Worm (Caenorhabditis elegans) whole organism, young adult: Measurements from ENCODE around the gene M70.5.
A peak's percentile ranks its signal among the peaks of the same experiment; 100 is the strongest.

Experiments
- B0035.1 ChIP-seq: sonication (generic microtip); optimal IDR thresholded peaks from 2 replicates; lab custom pipeline; 2016; ENCODE audit warnings: missing genetic modification characterization, mild to moderate bottlenecking, missing compliant biosample characterization, missing genotype, missing genetic modification reagents
- B0336.3 ChIP-seq: fragments of 200-800 bp; sonication (Bioruptor generic); IDR thresholded peaks from 2 replicates; pipeline ENCODE4 v1.3.6; 2022; ENCODE audit warnings: missing genetic modification characterization, missing compliant biosample characterization
- F49E8.2 ChIP-seq: sonication (generic microtip); optimal IDR thresholded peaks from 3 replicates; lab custom pipeline; 2017; ENCODE audit warnings: missing genetic modification characterization, mild to moderate bottlenecking, missing compliant biosample characterization, antibody characterized with exemption, moderate library complexity; ENCODE audit not compliant: insufficient read depth
- Y53G8AR.9 ChIP-seq: fragments of 200-800 bp; sonication (Bioruptor generic); conservative IDR thresholded peaks from 2 replicates; pipeline ENCODE4 v1.3.6; 2022; ENCODE audit warnings: missing genetic modification reagents, missing genetic modification characterization, missing compliant biosample characterization
- Y67H2A.10 ChIP-seq: fragments of 200-800 bp; sonication (Bioruptor generic); conservative IDR thresholded peaks from 2 replicates; pipeline ENCODE4 v1.3.6; 2022; ENCODE audit warnings: missing genetic modification reagents, missing genetic modification characterization, missing compliant biosample characterization
- Y95B8A.8 ChIP-seq: fragments of 200-800 bp; sonication (Bioruptor generic); IDR thresholded peaks from 2 replicates; pipeline ENCODE4 v1.3.6; 2022; ENCODE audit warnings: missing genetic modification reagents, missing genetic modification characterization, missing compliant biosample characterization
- ama-1 ChIP-seq, 3 experiments: fragments of 150-350 bp in 1 of 3; sonication (generic microtip) in 2 of 3; optimal IDR thresholded peaks; 2 replicates each; lab custom pipeline; 2014 to 2018; ENCODE audit warnings: missing biosample characterization in 2 of 3, missing genetic modification characterization in 2 of 3, missing genetic modification reagents in 2 of 3
- aptf-2 ChIP-seq: fragments of 200-800 bp; sonication (Bioruptor generic); conservative IDR thresholded peaks from 2 replicates; pipeline ENCODE4 v1.3.6; 2022; ENCODE audit warnings: missing genetic modification reagents, missing genetic modification characterization, missing compliant biosample characterization
- athp-1 ChIP-seq: sonication (generic microtip); optimal IDR thresholded peaks from 2 replicates; lab custom pipeline; 2017; ENCODE audit warnings: mild to moderate bottlenecking, missing genetic modification characterization, missing compliant biosample characterization
- attf-5 ChIP-seq: fragments of 200-800 bp; sonication (Bioruptor generic); optimal IDR thresholded peaks from 2 replicates; lab custom pipeline; 2018; ENCODE audit warnings: mild to moderate bottlenecking, missing genetic modification characterization, missing compliant biosample characterization
- ceh-40 ChIP-seq: fragments of 200-800 bp; sonication (Bioruptor generic); IDR thresholded peaks from 2 replicates; pipeline ENCODE4 v1.3.6; 2022; ENCODE audit warnings: missing genetic modification characterization, missing compliant biosample characterization
- egl-18 ChIP-seq: fragments of 200-800 bp; sonication (Bioruptor generic); IDR thresholded peaks from 2 replicates; pipeline ENCODE4 v1.3.6; 2022; ENCODE audit warnings: missing genetic modification reagents, missing genetic modification characterization, missing compliant biosample characterization
- egl-44 ChIP-seq: fragments of 200-800 bp; sonication (Bioruptor generic); IDR thresholded peaks from 2 replicates; pipeline ENCODE4 v1.3.6; 2022; ENCODE audit warnings: missing genetic modification reagents, missing genetic modification characterization, missing compliant biosample characterization
- ekl-4 ChIP-seq: fragments of 200-800 bp; sonication (Bioruptor generic); IDR thresholded peaks from 2 replicates; pipeline ENCODE4 v1.3.6; 2022; ENCODE audit warnings: missing genetic modification reagents, missing genetic modification characterization, missing compliant biosample characterization
- fkh-3 ChIP-seq: sonication (generic microtip); optimal IDR thresholded peaks from 2 replicates; lab custom pipeline; 2016; ENCODE audit warnings: mild to moderate bottlenecking, missing genetic modification characterization, missing compliant biosample characterization
- hrde-1 ChIP-seq: sonication (generic microtip); optimal IDR thresholded peaks from 2 replicates; lab custom pipeline; 2016; ENCODE audit warnings: missing genetic modification characterization, mild to moderate bottlenecking, missing compliant biosample characterization, moderate library complexity, missing genotype, missing genetic modification reagents, borderline replicate concordance
- hsf-1 ChIP-seq: fragments of 200-800 bp; sonication (Bioruptor generic); IDR thresholded peaks from 2 replicates; pipeline ENCODE4 v1.3.6; 2022; ENCODE audit warnings: missing genetic modification reagents, missing genetic modification characterization, missing compliant biosample characterization
- let-607 ChIP-seq, 2 experiments: fragments of 200-800 bp in 1 of 2; sonication (Bioruptor generic) in 1 of 2; sonication (generic microtip) in 1 of 2; optimal IDR thresholded peaks; 2 replicates each; lab custom pipeline; 2016 to 2018; ENCODE audit warnings: mild to moderate bottlenecking in 2 of 2, missing compliant biosample characterization in 2 of 2, missing genetic modification characterization in 2 of 2, moderate library complexity in 2 of 2, missing genotype in 1 of 2
- lin-26 ChIP-seq: fragments of 200-800 bp; sonication (Bioruptor generic); IDR thresholded peaks from 2 replicates; pipeline ENCODE4 v1.3.6; 2022; ENCODE audit warnings: missing genetic modification reagents, missing genetic modification characterization, missing compliant biosample characterization
- lin-54 ChIP-seq: fragments of 200-800 bp; sonication (Bioruptor generic); optimal IDR thresholded peaks from 2 replicates; lab custom pipeline; 2018; ENCODE audit warnings: mild to moderate bottlenecking, missing genetic modification characterization, missing compliant biosample characterization
- madf-8 ChIP-seq: fragments of 200-800 bp; sonication (Bioruptor generic); conservative IDR thresholded peaks from 2 replicates; pipeline ENCODE4 v1.3.6; 2022; ENCODE audit warnings: missing genetic modification reagents, missing genetic modification characterization, missing compliant biosample characterization
- mcd-1 ChIP-seq: fragments of 200-800 bp; sonication (Bioruptor generic); IDR thresholded peaks from 2 replicates; pipeline ENCODE4 v1.3.6; 2022; ENCODE audit warnings: missing genetic modification reagents, missing genetic modification characterization, missing compliant biosample characterization
- mes-4 ChIP-seq: sonication (generic microtip); optimal IDR thresholded peaks from 2 replicates; lab custom pipeline; 2016; ENCODE audit warnings: missing genotype, missing genetic modification characterization, missing compliant biosample characterization
- mxl-1 ChIP-seq: sonication (generic microtip); optimal IDR thresholded peaks from 2 replicates; lab custom pipeline; 2016; ENCODE audit warnings: missing genetic modification characterization, missing compliant biosample characterization
- nhr-80 ChIP-seq: sonication (generic microtip); optimal IDR thresholded peaks from 2 replicates; lab custom pipeline; 2016; ENCODE audit warnings: missing genetic modification characterization, missing compliant biosample characterization
- nhr-90 ChIP-seq: sonication (generic microtip); optimal IDR thresholded peaks from 2 replicates; lab custom pipeline; 2016; ENCODE audit warnings: missing genotype, mild to moderate bottlenecking, missing genetic modification characterization, missing compliant biosample characterization
- pbrm-1 ChIP-seq: fragments of 200-800 bp; sonication (Bioruptor generic); IDR thresholded peaks from 2 replicates; pipeline ENCODE4 v1.3.6; 2022; ENCODE audit warnings: missing genetic modification reagents, missing genetic modification characterization, missing compliant biosample characterization
- sdz-38 ChIP-seq: sonication (generic microtip); optimal IDR thresholded peaks from 2 replicates; lab custom pipeline; 2016; ENCODE audit warnings: missing genotype, missing genetic modification characterization, missing compliant biosample characterization
- snpc-1.1 ChIP-seq: sonication (generic microtip); optimal IDR thresholded peaks from 2 replicates; lab custom pipeline; 2017; ENCODE audit warnings: missing genetic modification characterization, mild to moderate bottlenecking, missing compliant biosample characterization, antibody characterized with exemption, moderate library complexity, missing genotype, missing genetic modification reagents; ENCODE audit not compliant: insufficient read depth
- snpc-1.3 ChIP-seq: sonication (generic microtip); optimal IDR thresholded peaks from 2 replicates; lab custom pipeline; 2017; ENCODE audit warnings: missing genetic modification characterization, mild to moderate bottlenecking, missing compliant biosample characterization, antibody characterized with exemption, moderate library complexity, missing genotype, missing genetic modification reagents; ENCODE audit not compliant: insufficient read depth
- somi-1 ChIP-seq: fragments of 200-800 bp; sonication (Bioruptor generic); optimal IDR thresholded peaks from 2 replicates; lab custom pipeline; 2018; ENCODE audit warnings: mild to moderate bottlenecking, missing genetic modification characterization, missing compliant biosample characterization
- zfh-2 ChIP-seq: fragments of 200-800 bp; sonication (Bioruptor generic); conservative IDR thresholded peaks from 2 replicates; pipeline ENCODE4 v1.3.6; 2022; ENCODE audit warnings: missing genetic modification reagents, missing genetic modification characterization, missing compliant biosample characterization
- ztf-26 ChIP-seq: sonication (generic microtip); optimal IDR thresholded peaks from 2 replicates; lab custom pipeline; 2017; ENCODE audit warnings: missing genetic modification characterization, missing compliant biosample characterization

M70.5 gene

ce11 chrIV:2315545-2315995 is 40.1 kb upstream of the M70.5 start, which contains the start of gene vha-3:
Gene vha-3 (minus strand): TSS chrIV:2315945.
- TF ChIP-seq hrde-1 (tag; lab: Kevin White, UChicago) (no peak), egl-18 (GFP tag; lab: Robert Waterston, UW) (no peak), somi-1 (no peak), hsf-1 (GFP tag; lab: Robert Waterston, UW) (0 out of 2 replicates have a peak, but pooled peaks have one; percentile 6), mcd-1 (GFP tag; lab: Robert Waterston, UW) (0 out of 2 replicates have a peak, but pooled peaks have one; percentile 36), pbrm-1 (GFP tag; lab: Robert Waterston, UW) (0 out of 2 replicates have a peak, but pooled peaks have one; percentile 5), B0035.1 (tag; lab: Kevin White, UChicago) (no peak), aptf-2 (no peak), Y67H2A.10 (GFP tag; lab: Robert Waterston, UW) (no peak), nhr-90 (tag; lab: Kevin White, UChicago) (no peak), B0336.3 (GFP tag; lab: Robert Waterston, UW) (no peak), zfh-2 (GFP tag; lab: Robert Waterston, UW) (peak; percentile 66), sdz-38 (tag; lab: Kevin White, UChicago) (no peak), mxl-1 (tag; lab: Kevin White, UChicago) (no peak)
- TF ChIP-seq, all 124 proteins: peak for 4

DNA sequence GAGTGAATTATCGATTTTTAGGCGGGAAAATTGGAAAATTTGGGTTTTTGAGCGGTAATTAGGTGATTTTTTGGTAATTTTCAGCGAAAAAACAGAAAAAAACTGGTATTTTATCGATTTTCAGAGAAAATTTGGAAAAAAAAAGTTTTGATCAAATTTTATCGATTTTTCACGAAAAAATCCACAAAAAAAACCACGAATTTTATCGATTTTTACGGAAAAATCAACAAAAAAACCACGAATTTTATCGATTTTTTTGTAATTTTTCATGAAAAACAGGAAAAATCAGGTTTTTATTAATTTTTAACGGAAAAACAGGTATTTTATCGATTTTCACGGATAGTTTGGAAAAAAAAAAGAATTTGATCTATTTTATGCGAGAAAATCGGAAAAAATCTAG is 39.4 kb upstream of the M70.5 start:
- TF ChIP-seq pbrm-1 (GFP tag; lab: Robert Waterston, UW) (no peak), madf-8 (GFP tag; lab: Robert Waterston, UW) (no peak), snpc-1.3 (tag; lab: Kevin White, UChicago) (no peak), mes-4 (no peak), snpc-1.1 (tag; lab: Kevin White, UChicago) (no peak)

ce11 chrIV:2313721-2314683 is 38.6 kb upstream of the M70.5 start, which contains the start of gene vha-11:
Gene vha-11 (minus strand): TSS chrIV:2314567.
- peak; percentile 78 for TF ChIP-seq mcd-1 (GFP tag; lab: Robert Waterston, UW)
- no peak for TF ChIP-seq lin-26 (GFP tag; lab: Robert Waterston, UW)
- 0 out of 2 replicates have a peak, but pooled peaks have one; percentile 19 for TF ChIP-seq egl-44 (GFP tag; lab: Robert Waterston, UW)
- TF ChIP-seq athp-1 (tag; lab: Kevin White, UChicago), result peak; percentile 64
- TF ChIP-seq Y95B8A.8 (GFP tag; lab: Robert Waterston, UW), result 0 out of 2 replicates have a peak, but pooled peaks have one; percentile 39
- peak; percentile 40 for TF ChIP-seq lin-54 (GFP tag; lab: Kevin White, UChicago)
- peak; percentile 48; the same call in 1 of the 2 replicates for TF ChIP-seq ekl-4
- TF ChIP-seq ztf-26, result peak; percentile 32
- TF ChIP-seq F49E8.2 (tag; lab: Kevin White, UChicago), result no peak
- peak; percentile 72 for TF ChIP-seq fkh-3
- no peak for TF ChIP-seq nhr-80 (tag; lab: Kevin White, UChicago)
- peak; percentile 15; the same call in 1 of the 2 replicates for TF ChIP-seq B0336.3 (GFP tag; lab: Robert Waterston, UW)
- peak; percentile 34 for TF ChIP-seq ama-1 (optimal IDR thresholded peaks at IDR 0.05; lab: Kevin White, UChicago)
- no peak for TF ChIP-seq ama-1 (GFP tag; optimal IDR thresholded peaks at IDR 0.05; lab: Kevin White, UChicago)
- TF ChIP-seq attf-5, result no peak
- 0 out of 2 replicates have a peak, but pooled peaks have one; percentile 9 for TF ChIP-seq ceh-40
- TF ChIP-seq Y53G8AR.9 (GFP tag; lab: Robert Waterston, UW), result peak; percentile 60
- TF ChIP-seq let-607 (tag; optimal IDR thresholded peaks at IDR 0.05; lab: Kevin White, UChicago), result peak in 1 of 2 experiments; percentile 12
- TF ChIP-seq aptf-2, result 0 out of 2 replicates have a peak, but pooled peaks have one; percentile 31
